Worm (Caenorhabditis elegans): ENCODE results near the gene sra-13.

Gene sra-13

ce11 chrII:8420775-8421388, 13.4 kb downstream of the sra-13 start:
- TF ChIP-seq ahr-1 (tag; optimal IDR thresholded peaks at IDR 0.05) (no peak), ref-2 (tag; optimal IDR thresholded peaks at IDR 0.05) (no peak), zip-5 (tag; optimal IDR thresholded peaks at IDR 0.05) (no peak), che-1 (tag; optimal IDR thresholded peaks at IDR 0.05) (no peak), gmeb-2 (tag; optimal IDR thresholded peaks at IDR 0.05) (no peak), hlh-13 (GFP tag; optimal IDR thresholded peaks at IDR 0.05) (no peak), lim-6 (tag; optimal IDR thresholded peaks at IDR 0.05) (no peak), ets-4 (tag; optimal IDR thresholded peaks at IDR 0.05) (no peak), elt-2 (tag; optimal IDR thresholded peaks at IDR 0.05) (no peak), elt-4 (tag; optimal IDR thresholded peaks at IDR 0.05) (no peak), unc-86 (tag; optimal IDR thresholded peaks at IDR 0.05) (no peak)

- TF ChIP-seq gmeb-2 (tag; optimal IDR thresholded peaks at IDR 0.05): no peak
- TF ChIP-seq Y22D7AL.16 (tag; optimal IDR thresholded peaks at IDR 0.05): no peak
- no peak for TF ChIP-seq nfya-1 (tag; optimal IDR thresholded peaks at IDR 0.05)
- no peak for TF ChIP-seq zip-5 (tag; optimal IDR thresholded peaks at IDR 0.05)
- no peak for TF ChIP-seq hlh-30 (tag; optimal IDR thresholded peaks at IDR 0.05; ENCODE audit: insufficient read depth)
- TF ChIP-seq pros-1 (tag; optimal IDR thresholded peaks at IDR 0.05): no peak
- TF ChIP-seq ceh-19 (GFP tag; optimal IDR thresholded peaks at IDR 0.05): no peak
- no peak for TF ChIP-seq ama-1 (optimal IDR thresholded peaks at IDR 0.05)
- no peak for TF ChIP-seq che-1 (tag; optimal IDR thresholded peaks at IDR 0.05)
- no peak for TF ChIP-seq ref-2 (tag; optimal IDR thresholded peaks at IDR 0.05)
- TF ChIP-seq madf-2 (tag; optimal IDR thresholded peaks at IDR 0.05): no peak
- no peak for TF ChIP-seq ceh-48 (tag; optimal IDR thresholded peaks at IDR 0.05)
- no peak for TF ChIP-seq sdc-2 (tag; optimal IDR thresholded peaks at IDR 0.05)
- no peak for TF ChIP-seq pax-1 (tag; optimal IDR thresholded peaks at IDR 0.05)
Measured at ce11 chrII:8428758-8428946, 21.2 kb downstream of the sra-13 start, which contains the start of gene F14E5.2. Gene F14E5.2 (minus strand): TSS chrII:8428858.

- TF ChIP-seq ceh-2 (tag; optimal IDR thresholded peaks at IDR 0.05) (no peak), ztf-16 (tag; optimal IDR thresholded peaks at IDR 0.05) (no peak), ceh-45 (GFP tag; IDR thresholded peaks at IDR 0.05) (no peak), ceh-18 (tag; optimal IDR thresholded peaks at IDR 0.05) (no peak), ceh-31 (tag; optimal IDR thresholded peaks at IDR 0.05) (no peak), madf-2 (tag; optimal IDR thresholded peaks at IDR 0.05) (no peak), K09A11.1 (tag; optimal IDR thresholded peaks at IDR 0.05; ENCODE audit: insufficient read depth) (no peak)
Measured at ce11 chrII:8428947-8429919, 21.7 kb downstream of the sra-13 start.

- TF ChIP-seq fax-1 (tag; optimal IDR thresholded peaks at IDR 0.05) (no peak), fkh-6 (tag; optimal IDR thresholded peaks at IDR 0.05) (no peak), hlh-30 (tag; optimal IDR thresholded peaks at IDR 0.05; ENCODE audit: insufficient read depth) (no peak), npax-4 (tag; optimal IDR thresholded peaks at IDR 0.05) (no peak), ama-1 (optimal IDR thresholded peaks at IDR 0.05) (no peak), ceh-45 (GFP tag; IDR thresholded peaks at IDR 0.05) (no peak), odd-2 (tag; optimal IDR thresholded peaks at IDR 0.05) (no peak), C08G9.2 (tag; optimal IDR thresholded peaks at IDR 0.05) (no peak)
Measured at ce11 chrII:8431954-8432353, 24.5 kb downstream of the sra-13 start, which contains the start of gene acp-2. Gene acp-2 (minus strand): TSS chrII:8432054.

- TF ChIP-seq C08G9.2 (tag; optimal IDR thresholded peaks at IDR 0.05) (no peak), fkh-6 (tag; optimal IDR thresholded peaks at IDR 0.05) (no peak), elt-2 (tag; optimal IDR thresholded peaks at IDR 0.05) (no peak), hlh-30 (tag; optimal IDR thresholded peaks at IDR 0.05; ENCODE audit: insufficient read depth) (no peak), sox-4 (tag; optimal IDR thresholded peaks at IDR 0.05) (no peak), ceh-19 (GFP tag; optimal IDR thresholded peaks at IDR 0.05) (no peak), ceh-34 (tag; optimal IDR thresholded peaks at IDR 0.05) (no peak), tbx-7 (tag; optimal IDR thresholded peaks at IDR 0.05) (no peak), ceh-14 (tag; optimal IDR thresholded peaks at IDR 0.05) (no peak)
Measured at ce11 chrII:8435005-8435404, 27.5 kb downstream of the sra-13 start, which contains the start of gene acp-4. Gene acp-4 (minus strand): TSS chrII:8435105.
